Fruit fly (Drosophila melanogaster) whole organism, embryonic: ENCODE measurements around the gene CG11378.
A peak's percentile ranks its signal among the peaks of the same experiment; 100 is the strongest.

Source experiments
- Asciz ChIP-seq: fragments of 200-800 bp; sonication (Bioruptor generic); optimal IDR thresholded peaks from 2 replicates; lab custom pipeline; 2017; ENCODE audit warnings: missing biosample characterization, mild to moderate bottlenecking, missing genetic modification characterization, missing genetic modification reagents
- BEAF-32 ChIP-seq: fragments of 200-800 bp; sonication (Bioruptor generic); optimal IDR thresholded peaks from 3 replicates; lab custom pipeline; 2017; ENCODE audit warnings: missing biosample characterization, missing genetic modification characterization, mild to moderate bottlenecking, moderate library complexity, missing genetic modification reagents
- Blimp-1 ChIP-seq: fragments of 200-800 bp; sonication (Bioruptor generic); optimal IDR thresholded peaks from 3 replicates; lab custom pipeline; 2018; ENCODE audit warnings: missing biosample characterization, missing genetic modification characterization, mild to moderate bottlenecking, moderate library complexity, missing genetic modification reagents
- Bteb2 ChIP-seq: fragments of 200-800 bp; sonication (Bioruptor generic); optimal IDR thresholded peaks from 2 replicates; lab custom pipeline; 2016; ENCODE audit warnings: missing biosample characterization, missing genetic modification characterization
- CG10209 ChIP-seq: fragments of 200-800 bp; sonication (Bioruptor generic); optimal IDR thresholded peaks from 3 replicates; lab custom pipeline; 2017; ENCODE audit warnings: missing biosample characterization, mild to moderate bottlenecking, missing genetic modification characterization, missing genetic modification reagents
- CG10366 ChIP-seq: fragments of 200-800 bp; sonication (Bioruptor generic); IDR thresholded peaks from 2 replicates; pipeline ENCODE4 v1.3.6; 2022; ENCODE audit warnings: missing biosample characterization, missing genetic modification characterization
- CG11085 ChIP-seq: fragments of 200-800 bp; sonication (Bioruptor generic); IDR thresholded peaks from 2 replicates; pipeline ENCODE4 v1.3.6; 2022; ENCODE audit warnings: missing biosample characterization, missing genetic modification characterization
- CG12659 ChIP-seq: fragments of 200-800 bp; sonication (Bioruptor generic); optimal IDR thresholded peaks from 3 replicates; lab custom pipeline; 2017; ENCODE audit warnings: mild to moderate bottlenecking, missing biosample characterization, missing genetic modification reagents, missing genetic modification characterization
- CG12942 ChIP-seq: fragments of 200-800 bp; sonication (Bioruptor generic); optimal IDR thresholded peaks from 3 replicates; lab custom pipeline; 2016; ENCODE audit warnings: missing biosample characterization, missing genetic modification characterization
- CG1529 ChIP-seq: fragments of 200-800 bp; sonication (Bioruptor generic); optimal IDR thresholded peaks from 3 replicates; lab custom pipeline; 2018; ENCODE audit warnings: missing biosample characterization, missing genetic modification characterization
- CG17802 ChIP-seq: fragments of 200-800 bp; sonication (Bioruptor generic); optimal IDR thresholded peaks from 2 replicates; lab custom pipeline; 2018; ENCODE audit warnings: missing biosample characterization, mild to moderate bottlenecking, missing genetic modification characterization, moderate library complexity
- CG17912 ChIP-seq: fragments of 200-800 bp; sonication (Bioruptor generic); optimal IDR thresholded peaks from 2 replicates; lab custom pipeline; 2018; ENCODE audit warnings: missing biosample characterization, mild to moderate bottlenecking, missing genetic modification characterization
- CG31365 ChIP-seq: fragments of 200-800 bp; sonication (Bioruptor generic); optimal IDR thresholded peaks from 2 replicates; lab custom pipeline; 2018; ENCODE audit warnings: missing biosample characterization, mild to moderate bottlenecking, missing genetic modification characterization
- CG5953 ChIP-seq: fragments of 200-800 bp; sonication (Bioruptor generic); IDR thresholded peaks from 2 replicates; pipeline ENCODE4 v1.3.6; 2022; ENCODE audit warnings: missing biosample characterization, missing genetic modification characterization
- CG6654 ChIP-seq: fragments of 200-800 bp; sonication (Bioruptor generic); optimal IDR thresholded peaks from 2 replicates; lab custom pipeline; 2017; ENCODE audit warnings: missing biosample characterization, mild to moderate bottlenecking, missing genetic modification characterization
- CG6683 ChIP-seq: fragments of 200-800 bp; sonication (Bioruptor generic); optimal IDR thresholded peaks from 2 replicates; lab custom pipeline; 2017; ENCODE audit warnings: missing biosample characterization, mild to moderate bottlenecking, missing genetic modification characterization, missing genetic modification reagents
- CG7928 ChIP-seq: fragments of 200-800 bp; sonication (Bioruptor generic); optimal IDR thresholded peaks from 2 replicates; lab custom pipeline; 2017; ENCODE audit warnings: missing biosample characterization, mild to moderate bottlenecking, missing genetic modification characterization
- CG7963 ChIP-seq: fragments of 200-800 bp; sonication (Bioruptor generic); IDR thresholded peaks from 3 replicates; pipeline ENCODE4 v1.3.6; 2022; ENCODE audit warnings: missing biosample characterization, missing genetic modification characterization; ENCODE audit not compliant: partially characterized antibody
- CG7987 ChIP-seq: fragments of 200-800 bp; sonication (Bioruptor generic); optimal IDR thresholded peaks from 2 replicates; lab custom pipeline; 2018; ENCODE audit warnings: missing biosample characterization, mild to moderate bottlenecking, missing genetic modification characterization, moderate library complexity
- CG9727 ChIP-seq: fragments of 200-800 bp; sonication (Bioruptor generic); optimal IDR thresholded peaks from 3 replicates; lab custom pipeline; 2017; ENCODE audit warnings: missing biosample characterization, mild to moderate bottlenecking, missing genetic modification characterization
- CTCF ChIP-seq: fragments of 200-800 bp; sonication (Bioruptor generic); optimal IDR thresholded peaks from 2 replicates; lab custom pipeline; 2017; ENCODE audit warnings: missing biosample characterization, mild to moderate bottlenecking, missing genetic modification characterization, moderate library complexity
- Dbx ChIP-seq: fragments of 200-800 bp; sonication (Bioruptor generic); IDR thresholded peaks from 3 replicates; pipeline ENCODE4 v1.3.6; 2022; ENCODE audit warnings: missing biosample characterization, missing genetic modification characterization
- Dek ChIP-seq: fragments of 200-800 bp; sonication (Bioruptor generic); optimal IDR thresholded peaks from 3 replicates; lab custom pipeline; 2019; ENCODE audit warnings: missing biosample characterization, mild to moderate bottlenecking, missing genetic modification characterization, moderate library complexity
- Dll ChIP-seq: fragments of 200-800 bp; sonication (Bioruptor generic); IDR thresholded peaks from 4 replicates; pipeline ENCODE4 v1.3.6; 2022; ENCODE audit warnings: missing biosample characterization, missing genetic modification characterization; ENCODE audit not compliant: partially characterized antibody
- ERR ChIP-seq: fragments of 200-800 bp; sonication (Bioruptor generic); optimal IDR thresholded peaks from 2 replicates; lab custom pipeline; 2016; ENCODE audit warnings: missing biosample characterization, missing genetic modification characterization
- Jarid2 ChIP-seq: fragments of 200-800 bp; sonication (Bioruptor generic); optimal IDR thresholded peaks from 3 replicates; lab custom pipeline; 2017; ENCODE audit warnings: mild to moderate bottlenecking, missing biosample characterization, missing genetic modification reagents, missing genetic modification characterization
- PHDP ChIP-seq: fragments of 200-800 bp; sonication (Bioruptor generic); optimal IDR thresholded peaks from 3 replicates; lab custom pipeline; 2018; ENCODE audit warnings: missing biosample characterization, mild to moderate bottlenecking, missing genetic modification characterization, moderate library complexity
- Ptx1 ChIP-seq: fragments of 200-800 bp; sonication (Bioruptor generic); IDR thresholded peaks from 2 replicates; pipeline ENCODE4 v1.3.6; 2022; ENCODE audit warnings: missing biosample characterization, missing genetic modification characterization
- Ravus ChIP-seq: fragments of 200-800 bp; sonication (Bioruptor generic); IDR thresholded peaks from 2 replicates; pipeline ENCODE4 v1.3.6; 2022; ENCODE audit warnings: missing biosample characterization, missing genetic modification characterization
- Rx ChIP-seq: fragments of 200-800 bp; sonication (Bioruptor generic); IDR thresholded peaks from 2 replicates; pipeline ENCODE4 v1.3.6; 2022; ENCODE audit warnings: missing biosample characterization, missing genetic modification characterization
- Side ChIP-seq: fragments of 200-800 bp; sonication (Bioruptor generic); optimal IDR thresholded peaks from 2 replicates; lab custom pipeline; 2016; ENCODE audit warnings: missing biosample characterization, missing genetic modification characterization
- Spps ChIP-seq: fragments of 200-800 bp; sonication (Bioruptor generic); optimal IDR thresholded peaks from 2 replicates; lab custom pipeline; 2018; ENCODE audit warnings: missing biosample characterization, mild to moderate bottlenecking, missing genetic modification characterization
- Usf ChIP-seq: fragments of 200-800 bp; sonication (Bioruptor generic); optimal IDR thresholded peaks from 2 replicates; lab custom pipeline; 2017; ENCODE audit warnings: missing genotype, missing biosample characterization, missing genetic modification characterization
- ato ChIP-seq: fragments of 200-800 bp; sonication (Bioruptor generic); IDR thresholded peaks from 2 replicates; pipeline ENCODE4 v1.3.6; 2022; ENCODE audit warnings: missing biosample characterization, missing genetic modification characterization; ENCODE audit not compliant: partially characterized antibody
- bigmax ChIP-seq: fragments of 200-800 bp; sonication (Bioruptor generic); optimal IDR thresholded peaks from 2 replicates; lab custom pipeline; 2018; ENCODE audit warnings: missing biosample characterization, mild to moderate bottlenecking, missing genetic modification characterization
- bowl ChIP-seq: fragments of 200-800 bp; sonication (Bioruptor generic); IDR thresholded peaks from 2 replicates; pipeline ENCODE4 v1.3.6; 2022; ENCODE audit warnings: missing biosample characterization, missing genetic modification characterization
- emc ChIP-seq: fragments of 200-800 bp; sonication (Bioruptor generic); optimal IDR thresholded peaks from 2 replicates; lab custom pipeline; 2016; ENCODE audit warnings: missing biosample characterization, missing genetic modification characterization
- gsb ChIP-seq: fragments of 200-800 bp; sonication (Bioruptor generic); IDR thresholded peaks from 2 replicates; pipeline ENCODE4 v1.3.6; 2022; ENCODE audit warnings: missing biosample characterization, missing genetic modification characterization
- kay ChIP-seq: fragments of 200-800 bp; sonication (Bioruptor generic); optimal IDR thresholded peaks from 2 replicates; lab custom pipeline; 2016; ENCODE audit warnings: missing biosample characterization, missing genetic modification characterization
- lmd ChIP-seq: fragments of 200-800 bp; sonication (Bioruptor generic); IDR thresholded peaks from 2 replicates; pipeline ENCODE4 v1.3.6; 2022; ENCODE audit warnings: missing biosample characterization, missing genetic modification characterization
- luna ChIP-seq: fragments of 200-800 bp; sonication (Bioruptor generic); optimal IDR thresholded peaks from 2 replicates; lab custom pipeline; 2016; ENCODE audit warnings: missing biosample characterization, missing genetic modification characterization
- nom ChIP-seq: fragments of 200-800 bp; sonication (Bioruptor generic); optimal IDR thresholded peaks from 2 replicates; lab custom pipeline; 2017; ENCODE audit warnings: missing biosample characterization, missing genetic modification characterization, mild to moderate bottlenecking, moderate library complexity, missing genetic modification reagents
- pnt ChIP-seq: fragments of 200-800 bp; sonication (Bioruptor generic); optimal IDR thresholded peaks from 3 replicates; lab custom pipeline; 2016; ENCODE audit warnings: missing biosample characterization, missing genetic modification characterization
- pum ChIP-seq: fragments of 200-800 bp; sonication (Bioruptor generic); optimal IDR thresholded peaks from 2 replicates; lab custom pipeline; 2016; ENCODE audit warnings: missing biosample characterization, missing genetic modification characterization
- pzg ChIP-seq: fragments of 200-800 bp; sonication (Bioruptor generic); optimal IDR thresholded peaks from 3 replicates; lab custom pipeline; 2018; ENCODE audit warnings: missing biosample characterization, mild to moderate bottlenecking, missing genetic modification characterization, moderate library complexity
- ranshi ChIP-seq: fragments of 200-800 bp; sonication (Bioruptor generic); IDR thresholded peaks from 2 replicates; pipeline ENCODE4 v1.3.6; 2022; ENCODE audit warnings: missing biosample characterization, missing genetic modification characterization
- sqz ChIP-seq: fragments of 200-800 bp; sonication (Bioruptor generic); optimal IDR thresholded peaks from 3 replicates; lab custom pipeline; 2018; ENCODE audit warnings: missing biosample characterization, mild to moderate bottlenecking, missing genetic modification characterization
- stwl ChIP-seq: fragments of 200-800 bp; sonication (Bioruptor generic); optimal IDR thresholded peaks from 3 replicates; lab custom pipeline; 2018; ENCODE audit warnings: missing biosample characterization, mild to moderate bottlenecking, missing genetic modification characterization, moderate library complexity
- tap ChIP-seq: fragments of 200-800 bp; optimal IDR thresholded peaks from 3 replicates; lab custom pipeline; 2019; ENCODE audit warnings: missing biosample characterization, mild to moderate bottlenecking, missing genetic modification characterization, moderate library complexity
- tio ChIP-seq: fragments of 200-800 bp; sonication (Bioruptor generic); optimal IDR thresholded peaks from 2 replicates; lab custom pipeline; 2017; ENCODE audit warnings: missing biosample characterization, missing genetic modification characterization, inconsistent platforms
- z ChIP-seq: fragments of 200-800 bp; sonication (Bioruptor generic); IDR thresholded peaks from 3 replicates; pipeline ENCODE4 v1.3.6; 2022; ENCODE audit warnings: missing biosample characterization, missing genetic modification characterization

CG11378 gene

DNA sequence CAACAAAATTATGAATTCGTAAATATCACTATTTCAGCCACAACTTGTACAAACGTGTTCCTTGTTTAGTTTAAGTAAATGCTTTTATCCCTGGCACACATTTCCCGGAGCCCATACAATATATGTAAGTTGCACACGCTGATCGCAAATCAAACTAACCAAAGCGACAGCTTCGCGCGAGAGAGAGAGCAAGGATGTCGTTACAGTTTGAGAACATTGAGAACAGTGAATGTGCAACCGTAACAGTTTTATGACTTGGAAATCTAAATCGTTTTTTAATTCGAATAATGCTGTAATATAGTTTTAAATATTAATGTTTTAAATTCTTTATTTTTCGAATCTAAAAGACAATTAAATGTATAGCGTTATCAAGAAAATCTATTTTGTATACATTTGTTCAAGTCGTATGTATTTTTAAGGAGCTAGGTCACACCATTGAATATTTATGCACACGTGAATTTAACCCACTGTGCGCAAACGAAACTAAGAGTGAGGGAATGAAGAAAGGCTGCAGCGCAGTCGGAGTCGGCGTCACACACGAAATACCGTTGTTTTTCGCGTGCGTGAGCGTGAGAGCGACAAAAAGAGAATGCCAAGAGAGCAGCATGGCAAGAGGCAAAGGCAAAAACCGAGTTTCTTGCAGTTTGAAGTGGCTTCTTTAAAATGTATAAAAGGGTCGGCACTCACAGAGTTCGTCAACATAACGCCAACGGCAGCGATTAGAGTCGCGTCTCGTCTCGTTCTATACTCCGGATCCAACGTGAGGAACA lies 38.8 kb downstream of the CG11378 start, which contains the start of gene CG11382 (continued):
- TF ChIP-seq emc (GFP tag; lab: Kevin White, UChicago) (no peak), BEAF-32 (GFP tag; lab: Kevin White, UChicago) (peak; percentile 12), PHDP (no peak), bigmax (GFP tag; lab: Kevin White, UChicago) (no peak), Spps (tag; lab: Kevin White, UChicago) (no peak), stwl (tag; lab: Kevin White, UChicago) (peak; percentile 5), pnt (no peak), CG17912 (GFP tag; lab: Kevin White, UChicago) (no peak), CG6683 (GFP tag; lab: Kevin White, UChicago) (no peak), Blimp-1 (GFP tag; lab: Kevin White, UChicago) (peak; percentile 92), Dbx (GFP tag; lab: Robert Waterston, UW) (no peak), CG12942 (GFP tag; lab: Kevin White, UChicago) (no peak), Jarid2 (GFP tag; lab: Kevin White, UChicago) (no peak), tap (tag; lab: Kevin White, UChicago) (no peak), CG7928 (GFP tag; lab: Kevin White, UChicago) (no peak), Dek (tag; lab: Kevin White, UChicago) (no peak), Rx (GFP tag; lab: Robert Waterston, UW) (no peak), tio (no peak), Ravus (GFP tag; lab: Robert Waterston, UW) (no peak), CTCF (GFP tag; lab: Kevin White, UChicago) (no peak), Side (GFP tag; lab: Kevin White, UChicago) (no peak), pum (no peak), CG7987 (GFP tag; lab: Kevin White, UChicago) (no peak), Dll (GFP tag; lab: Robert Waterston, UW) (0 out of 4 replicates have a peak, but pooled peaks have one; percentile 39), CG7963 (GFP tag; lab: Robert Waterston, UW) (no peak), ranshi (no peak)

DNA sequence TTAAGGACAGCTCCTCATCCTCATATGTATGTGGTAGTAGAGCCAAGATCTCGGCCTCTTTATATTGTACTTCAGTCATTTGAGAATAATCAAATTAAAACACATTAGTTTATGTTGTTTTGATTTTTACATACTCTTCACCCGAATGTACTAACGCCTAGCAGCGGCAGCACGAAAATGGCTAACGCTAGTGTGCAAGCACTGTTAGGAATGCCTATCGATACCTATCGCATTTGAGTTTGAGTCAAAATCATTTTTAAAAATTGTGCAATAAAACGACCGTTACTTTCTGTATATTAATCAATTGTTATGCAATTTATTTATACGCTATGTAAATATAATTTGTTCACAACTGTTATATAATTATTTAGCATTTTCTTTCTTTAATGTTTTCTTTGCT lies 44.4 kb downstream of the CG11378 start, which contains the start of gene CG11398:
CG11398 (minus strand) TSS at position 157 of the 400 bp plus-strand sequence.
- TF ChIP-seq luna (GFP tag; lab: Kevin White, UChicago) (no peak), nom (GFP tag; lab: Kevin White, UChicago) (no peak), sqz (GFP tag; lab: Kevin White, UChicago) (no peak), CG5953 (no peak), Usf (GFP tag; lab: Kevin White, UChicago) (no peak), CG12659 (GFP tag; lab: Kevin White, UChicago) (no peak), CG1529 (GFP tag; lab: Kevin White, UChicago) (no peak), Ptx1 (no peak), ERR (GFP tag; lab: Kevin White, UChicago) (no peak), gsb (GFP tag; lab: Robert Waterston, UW) (no peak), z (no peak), Asciz (GFP tag; lab: Kevin White, UChicago) (no peak), CG31365 (tag; lab: Kevin White, UChicago) (no peak), kay (GFP tag; lab: Kevin White, UChicago) (no peak), bowl (GFP tag; lab: Robert Waterston, UW) (no peak), CG10366 (GFP tag; lab: Robert Waterston, UW) (no peak), CG6654 (GFP tag; lab: Kevin White, UChicago) (no peak), CG10209 (no peak), CG17802 (peak; percentile 50), CG11085 (no peak), pzg (GFP tag; lab: Kevin White, UChicago) (peak; percentile 81), Bteb2 (no peak), ato (GFP tag; lab: Robert Waterston, UW) (peak; percentile 67; the same call in 1 of the 2 replicates), CG9727 (no peak), lmd (GFP tag; lab: Robert Waterston, UW) (no peak)
